In the genomic region with DNA sequence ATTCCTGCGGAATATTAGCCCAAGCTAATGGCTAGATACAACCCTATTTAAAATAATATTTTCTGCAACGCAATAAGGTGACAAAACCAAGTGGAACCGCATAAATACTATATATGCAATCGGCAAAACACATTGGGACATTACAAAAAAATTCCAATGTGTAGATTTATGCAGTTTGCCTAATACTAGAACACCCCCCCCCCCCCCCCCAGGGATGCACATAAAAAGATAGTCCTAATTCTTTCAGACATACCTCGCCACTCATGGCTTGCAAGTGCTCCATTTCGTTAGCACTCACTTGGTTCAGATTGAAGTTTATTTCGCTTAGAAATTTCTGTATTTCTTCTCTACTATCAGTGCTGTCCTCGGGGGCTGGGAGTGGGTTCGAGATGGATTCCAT, we compare ENCODE assay signal across 3 fruit fly cellular contexts.
TF ChIP-seq lines count a peak whose summit lies in the region.

No protein-coding gene starts in this region.

- no peak for TF ChIP-seq CTCF in whole organism, embryonic (GFP tag; optimal IDR thresholded peaks at IDR 0.05; lab: Kevin White, UChicago)

TF ChIP-seq in whole organism, embryonic, 481 proteins besides CTCF, POLR2A, EP300 and RAD21:
- peak in 1 of 3 experiments; percentile 79 for TF ChIP-seq Stat92E (GFP tag; optimal IDR thresholded peaks at IDR 0.05; lab: Kevin White, UChicago)
- no peak for TF ChIP-seq CG17385 (GFP tag; optimal IDR thresholded peaks at IDR 0.05; lab: Kevin White, UChicago)
- peak; percentile 77 for TF ChIP-seq Hr39 (optimal IDR thresholded peaks at IDR 0.05; lab: Kevin White, UChicago)
TF ChIP-seq in whole organism, embryonic: peak in this region for 2.

TF ChIP-seq in whole organism, pupa, 21 proteins besides CTCF, POLR2A, EP300 and RAD21:
- TF ChIP-seq CG17806 (tag; optimal IDR thresholded peaks at IDR 0.05; lab: Kevin White, UChicago) (no peak), CG14655 (GFP tag; optimal IDR thresholded peaks at IDR 0.05; lab: Kevin White, UChicago) (peak; percentile 23)

TF ChIP-seq in whole organism, wandering third instar larva, 38 proteins besides CTCF, POLR2A, EP300 and RAD21:
- TF ChIP-seq Hnf4 (GFP tag; optimal IDR thresholded peaks at IDR 0.05; lab: Kevin White, UChicago) (no peak), Dfd (GFP tag; optimal IDR thresholded peaks at IDR 0.05; lab: Kevin White, UChicago) (peak; percentile 80)
